Fruit fly (Drosophila melanogaster) whole organism: ENCODE results near the gene CG14302.

Source experiments
- CG8478 ChIP-seq: fragments of >200 bp; optimal IDR thresholded peaks from 2 replicates; lab custom pipeline; 2018; ENCODE audit warnings: inconsistent platforms
- Dll ChIP-seq: fragments of >200 bp; optimal IDR thresholded peaks from 2 replicates; lab custom pipeline; 2017
- EcR ChIP-seq, 2 experiments: fragments of >200 bp; optimal IDR thresholded peaks; 2 replicates each; lab custom pipeline; 2017; ENCODE audit warnings: missing biosample characterization in 2 of 2, missing genetic modification characterization in 2 of 2, missing genetic modification reagents in 2 of 2
- pan ChIP-seq: fragments of >200 bp; optimal IDR thresholded peaks from 2 replicates; lab custom pipeline; 2017
- psq ChIP-seq: fragments of >200 bp; optimal IDR thresholded peaks from 2 replicates; lab custom pipeline; 2017
- usp ChIP-seq: fragments of >200 bp; optimal IDR thresholded peaks from 2 replicates; lab custom pipeline; 2017; ENCODE audit warnings: missing biosample characterization, missing genetic modification characterization, mixed read lengths

Gene CG14302

DNA sequence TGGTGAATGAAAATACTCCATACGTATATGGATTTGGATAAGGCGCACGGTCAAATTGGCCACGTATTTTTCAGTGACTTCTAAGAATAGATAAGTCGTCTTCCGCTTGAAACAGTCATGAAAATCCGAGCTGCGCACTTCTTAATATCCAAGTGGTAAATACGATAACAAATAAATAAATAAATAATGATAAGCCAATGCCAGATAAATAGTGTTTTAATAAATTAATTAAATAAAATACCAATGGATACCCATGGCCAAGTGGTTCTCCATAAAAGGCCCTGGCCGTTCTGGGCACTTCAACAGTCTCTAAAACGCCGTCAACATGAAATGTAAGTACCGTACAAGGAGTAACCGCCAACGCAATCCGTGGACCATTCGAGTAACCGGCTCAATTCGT is at the start of gene CG14302:
Gene CG14302 (plus strand): TSS at position 301 of the 400 bp plus-strand sequence.
- TF ChIP-seq EcR (GFP tag; optimal IDR thresholded peaks at IDR 0.05; lab: Kevin White, UChicago) (no peak), Dll (lab: Kevin White, UChicago) (no peak), psq (lab: Kevin White, UChicago) (no peak), usp (GFP tag; lab: Kevin White, UChicago) (no peak), pan (no peak)

DNA sequence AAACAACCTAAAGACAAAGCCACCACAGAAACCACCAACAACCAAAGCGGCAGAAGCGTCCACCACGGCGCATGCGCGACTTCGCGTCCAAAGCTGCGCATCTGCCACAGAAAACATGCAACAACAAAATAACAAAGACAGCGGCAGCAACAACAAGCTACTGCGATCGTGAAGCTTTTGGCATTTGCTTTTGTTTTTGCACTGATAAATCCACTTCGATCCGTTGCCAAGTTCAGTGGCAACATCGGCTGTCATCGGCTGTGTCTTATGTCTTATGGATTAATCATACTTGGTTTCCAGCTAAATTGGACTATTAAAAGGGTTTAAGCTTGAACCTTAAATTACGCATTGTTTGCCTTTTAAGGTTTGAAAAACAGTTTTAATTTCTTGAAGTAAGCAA is 39.9 kb upstream of the CG14302 start, which contains the start of gene Muc91C:
Gene Muc91C (minus strand): TSS at position 101 of the 400 bp plus-strand sequence.
- TF ChIP-seq pan (no peak), EcR (GFP tag; optimal IDR thresholded peaks at IDR 0.05; lab: Kevin White, UChicago) (no peak), psq (lab: Kevin White, UChicago) (no peak), Dll (lab: Kevin White, UChicago) (no peak), CG8478 (lab: Kevin White, UChicago) (no peak), usp (GFP tag; lab: Kevin White, UChicago) (no peak)

DNA sequence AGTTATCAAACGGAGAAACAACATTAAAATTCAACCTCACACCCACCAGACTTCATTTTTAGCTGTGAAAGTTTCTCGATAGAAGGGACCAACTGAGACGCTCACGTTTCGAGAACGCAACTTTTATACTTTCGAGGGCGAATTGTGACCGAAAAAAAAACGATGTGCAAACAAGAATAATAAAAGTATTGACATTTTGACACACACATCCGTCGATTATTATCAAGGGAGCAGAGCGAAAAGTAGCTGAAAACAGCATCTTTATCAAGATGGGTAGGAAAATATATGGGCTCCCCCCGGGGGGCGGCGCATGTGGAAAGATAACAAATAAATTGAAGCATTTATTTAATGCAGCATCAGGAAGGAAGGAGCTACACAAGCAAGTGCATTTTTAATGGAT is 38.9 kb upstream of the CG14302 start, which contains the start of gene CG14300:
Gene CG14300 (minus strand): TSS at position 101 of the 400 bp plus-strand sequence.
- TF ChIP-seq EcR (GFP tag; optimal IDR thresholded peaks at IDR 0.05; lab: Kevin White, UChicago) = no peak
- TF ChIP-seq Dll (lab: Kevin White, UChicago) = no peak
- TF ChIP-seq usp (GFP tag; lab: Kevin White, UChicago) = no peak
- no peak for TF ChIP-seq CG8478 (lab: Kevin White, UChicago)
- no peak for TF ChIP-seq pan
- no peak for TF ChIP-seq psq (lab: Kevin White, UChicago)

DNA sequence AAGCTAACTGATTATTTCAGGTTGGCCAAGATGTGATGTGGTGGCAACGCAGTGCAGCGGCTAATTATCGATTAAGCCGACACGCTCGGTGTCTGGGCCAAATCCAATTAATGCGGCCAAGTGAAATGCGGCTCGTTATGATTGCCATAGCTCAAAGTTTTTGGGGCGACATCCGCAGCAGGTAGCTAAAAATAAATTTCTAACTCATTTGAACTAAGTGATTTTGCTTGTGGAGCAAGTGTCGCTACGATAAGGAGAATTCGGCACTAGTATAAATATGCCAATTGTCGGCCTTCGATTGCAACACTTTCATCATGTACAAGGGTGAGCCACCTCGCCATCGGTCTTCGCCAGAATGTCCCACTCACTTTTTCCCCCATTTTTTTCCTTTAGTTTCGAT is 37.5 kb upstream of the CG14302 start, which contains the start of gene CG34282:
Gene CG34282 (plus strand): TSS at position 301 of the 400 bp plus-strand sequence.
- TF ChIP-seq psq (lab: Kevin White, UChicago) (no peak), usp (GFP tag; lab: Kevin White, UChicago) (no peak), Dll (lab: Kevin White, UChicago) (no peak), pan (no peak)

DNA sequence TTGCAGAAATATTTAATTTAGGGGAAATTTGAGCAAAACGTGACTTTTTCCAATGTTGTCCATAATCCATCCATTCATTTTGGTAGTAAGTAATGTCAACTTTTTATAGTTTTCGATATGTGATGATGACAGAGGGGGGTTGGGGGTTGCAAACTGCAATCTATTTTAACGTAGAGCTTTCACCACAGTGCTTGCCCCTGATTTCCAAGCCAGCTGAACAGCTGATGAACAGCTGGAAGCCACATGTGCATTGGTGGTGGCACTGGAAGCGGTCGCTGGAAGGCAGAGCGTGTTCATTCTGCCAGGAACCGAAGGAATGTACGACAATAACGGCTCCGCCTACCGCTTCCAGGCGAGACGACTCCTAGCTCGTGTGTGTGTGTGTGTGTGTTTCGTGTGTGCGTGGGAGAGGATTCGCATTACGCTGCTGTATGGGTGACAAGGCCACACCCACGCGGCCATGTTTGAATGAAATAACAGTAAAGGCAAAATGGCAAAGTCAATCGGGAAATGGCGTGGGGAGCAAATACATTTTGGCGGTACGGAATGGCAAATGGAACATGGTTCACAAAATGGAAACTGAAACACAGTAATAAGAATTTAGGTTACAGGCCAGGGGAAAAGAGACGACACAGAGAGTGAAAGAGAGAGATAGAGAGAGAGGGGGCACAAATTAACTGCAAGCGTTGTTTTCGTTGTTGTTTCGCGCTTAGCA is 33.5 kb upstream of the CG14302 start:
- TF ChIP-seq EcR (GFP tag; optimal IDR thresholded peaks at IDR 0.05; lab: Kevin White, UChicago) = no peak
- no peak for TF ChIP-seq CG8478 (lab: Kevin White, UChicago)
- no peak for TF ChIP-seq psq (lab: Kevin White, UChicago)
- no peak for TF ChIP-seq usp (GFP tag; lab: Kevin White, UChicago)
- TF ChIP-seq Dll (lab: Kevin White, UChicago) = no peak
- TF ChIP-seq pan = no peak

DNA sequence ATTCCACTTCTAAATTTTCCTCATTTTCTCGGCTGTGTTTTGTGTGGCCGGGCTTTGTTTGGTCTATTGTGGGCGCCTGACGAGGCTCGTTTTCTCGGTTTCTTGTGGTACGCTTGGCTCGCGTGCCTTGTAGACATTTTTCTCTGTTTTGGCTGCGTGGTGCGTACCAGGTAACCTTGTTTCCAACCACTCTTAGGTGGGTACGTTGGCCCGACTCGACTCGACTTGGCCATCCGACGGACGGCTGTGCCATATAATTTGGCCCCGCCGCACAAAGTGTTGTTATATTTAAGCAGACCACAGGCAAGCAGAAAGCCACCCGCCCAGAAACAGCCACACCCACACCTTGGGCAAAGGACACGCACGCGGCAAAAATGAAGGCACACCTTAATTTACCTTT is 29.0 kb upstream of the CG14302 start:
- TF ChIP-seq usp (GFP tag; lab: Kevin White, UChicago) (no peak), Dll (lab: Kevin White, UChicago) (no peak), pan (no peak), psq (lab: Kevin White, UChicago) (no peak), EcR (GFP tag; optimal IDR thresholded peaks at IDR 0.05; lab: Kevin White, UChicago) (no peak), CG8478 (lab: Kevin White, UChicago) (no peak)

DNA sequence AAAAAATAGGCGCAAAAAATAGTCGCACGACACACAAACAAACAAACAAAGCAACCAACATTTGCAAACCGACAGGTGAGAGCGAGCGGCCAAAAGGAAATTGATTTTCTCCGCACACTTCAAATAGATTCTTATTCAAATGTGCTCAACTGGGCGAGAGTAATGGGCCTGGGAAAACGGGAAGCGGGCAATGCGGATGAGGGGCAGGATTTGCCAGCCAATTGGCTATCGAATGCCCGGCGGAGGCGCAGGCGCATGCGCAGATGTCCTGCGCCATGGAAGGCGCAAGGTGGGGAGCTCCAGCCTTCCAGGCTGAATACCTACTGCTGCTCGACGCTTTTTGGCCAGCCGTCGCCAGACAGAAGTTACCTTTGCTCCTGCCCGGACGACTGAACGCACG is 27.3 kb upstream of the CG14302 start, which contains the start of the genes ChAT and VAChT:
Gene ChAT (plus strand): TSS at position 352 of the 400 bp plus-strand sequence.
Gene VAChT (plus strand): TSS at position 352 of the 400 bp plus-strand sequence.
- TF ChIP-seq Dll (lab: Kevin White, UChicago) = no peak
- TF ChIP-seq usp (GFP tag; lab: Kevin White, UChicago) = no peak
- no peak for TF ChIP-seq pan
- no peak for TF ChIP-seq CG8478 (lab: Kevin White, UChicago)
- TF ChIP-seq EcR (GFP tag; optimal IDR thresholded peaks at IDR 0.05; lab: Kevin White, UChicago) = no peak
- no peak for TF ChIP-seq psq (lab: Kevin White, UChicago)

DNA sequence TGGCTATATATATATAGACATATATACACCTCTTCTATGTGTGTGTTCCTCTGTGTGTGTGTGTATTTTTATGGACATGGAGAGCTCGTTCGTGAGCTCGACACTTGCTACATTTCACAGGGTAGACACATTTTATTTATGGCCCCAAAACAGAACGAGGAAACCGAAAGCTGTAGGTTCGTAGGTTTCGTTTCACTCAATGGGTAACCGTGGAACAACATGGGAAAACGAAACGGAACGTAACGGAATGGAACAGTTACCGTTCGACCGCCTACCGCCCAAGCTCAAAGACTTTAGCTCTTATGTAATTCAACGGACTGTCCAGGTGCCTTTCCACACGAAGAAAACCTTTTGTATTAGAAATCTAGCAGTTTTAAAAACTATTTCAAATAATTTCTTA is 26.2 kb upstream of the CG14302 start:
- TF ChIP-seq pan (no peak), Dll (lab: Kevin White, UChicago) (no peak), psq (lab: Kevin White, UChicago) (no peak), EcR (GFP tag; optimal IDR thresholded peaks at IDR 0.05; lab: Kevin White, UChicago) (no peak), usp (GFP tag; lab: Kevin White, UChicago) (no peak), CG8478 (lab: Kevin White, UChicago) (no peak)

DNA sequence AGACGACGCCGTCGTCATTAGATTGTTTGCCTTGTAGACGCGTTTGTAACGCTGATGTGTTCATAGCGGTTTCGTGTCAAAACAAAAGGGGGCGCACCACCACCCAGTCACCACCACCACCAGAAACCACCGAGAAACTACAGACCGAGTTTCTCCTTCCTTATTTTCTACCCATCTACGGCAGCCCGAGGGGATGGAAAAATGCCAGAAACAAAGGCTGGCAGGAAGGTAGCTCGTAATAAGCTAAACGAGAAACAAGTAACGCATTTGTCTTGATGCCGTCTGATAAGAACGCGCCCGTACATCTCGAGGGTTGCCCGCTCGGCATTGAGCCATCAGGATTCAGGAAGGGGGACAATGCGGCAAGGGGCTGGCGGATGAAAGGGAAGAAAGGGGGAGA is 25.0 kb upstream of the CG14302 start:
- TF ChIP-seq Dll (lab: Kevin White, UChicago) (no peak), pan (no peak), CG8478 (lab: Kevin White, UChicago) (no peak), psq (lab: Kevin White, UChicago) (no peak), usp (GFP tag; lab: Kevin White, UChicago) (no peak), EcR (GFP tag; optimal IDR thresholded peaks at IDR 0.05; lab: Kevin White, UChicago) (no peak)

DNA sequence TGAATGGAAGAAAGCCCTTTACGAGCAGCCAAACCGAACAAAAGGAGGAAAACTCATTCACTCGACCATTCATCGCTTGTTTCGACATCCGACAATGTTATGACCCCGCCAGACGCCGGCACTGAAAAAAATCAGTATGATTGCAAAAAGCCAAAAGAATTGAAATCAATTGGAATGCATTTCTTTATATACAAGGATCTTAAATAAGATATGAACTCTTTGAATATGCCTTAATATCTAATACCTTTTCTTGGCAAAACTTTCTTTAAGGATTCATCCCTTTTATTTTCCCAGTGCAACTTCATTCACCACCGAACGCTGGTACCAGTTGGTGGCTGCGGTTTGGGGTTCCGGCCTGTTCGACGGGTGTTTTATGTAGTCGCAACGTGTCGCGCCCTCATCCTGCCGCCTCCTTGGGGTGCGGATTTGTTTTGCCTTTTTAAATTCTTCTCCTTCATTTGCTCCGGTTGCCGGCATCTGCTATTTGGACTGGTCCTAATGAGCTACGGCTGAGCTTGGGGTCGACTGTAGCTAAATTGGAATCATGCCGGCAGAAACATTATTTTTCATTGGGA is 12.6 kb upstream of the CG14302 start:
- no peak for TF ChIP-seq Dll (lab: Kevin White, UChicago)
- TF ChIP-seq pan = no peak
- TF ChIP-seq CG8478 (lab: Kevin White, UChicago) = no peak
- no peak for TF ChIP-seq EcR (GFP tag; optimal IDR thresholded peaks at IDR 0.05; lab: Kevin White, UChicago)
- no peak for TF ChIP-seq psq (lab: Kevin White, UChicago)

DNA sequence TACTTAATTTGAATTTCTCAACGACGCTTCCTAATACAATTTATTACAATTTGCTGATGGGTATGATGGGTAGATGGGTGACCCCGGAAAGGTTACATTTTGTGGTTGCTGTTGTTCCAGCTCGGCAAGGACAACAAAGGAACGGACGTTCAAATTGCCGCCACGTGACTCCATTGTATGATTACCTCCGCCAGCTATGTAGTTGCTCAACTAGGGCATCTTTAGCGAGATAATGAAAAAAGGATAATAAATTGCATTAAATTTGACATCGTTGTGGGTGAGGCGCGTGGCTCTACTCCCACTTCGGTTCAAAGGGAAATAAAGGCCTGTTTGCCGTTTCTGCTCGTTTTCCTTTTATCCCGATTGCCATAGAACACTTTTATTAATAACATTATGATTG is 11.1 kb upstream of the CG14302 start:
- TF ChIP-seq psq (lab: Kevin White, UChicago) (no peak), EcR (GFP tag; optimal IDR thresholded peaks at IDR 0.05; lab: Kevin White, UChicago) (no peak), CG8478 (lab: Kevin White, UChicago) (no peak), pan (no peak), usp (GFP tag; lab: Kevin White, UChicago) (no peak), Dll (lab: Kevin White, UChicago) (no peak)
